Fruit fly (Drosophila melanogaster): ENCODE results near the gene CG10183.

DNA sequence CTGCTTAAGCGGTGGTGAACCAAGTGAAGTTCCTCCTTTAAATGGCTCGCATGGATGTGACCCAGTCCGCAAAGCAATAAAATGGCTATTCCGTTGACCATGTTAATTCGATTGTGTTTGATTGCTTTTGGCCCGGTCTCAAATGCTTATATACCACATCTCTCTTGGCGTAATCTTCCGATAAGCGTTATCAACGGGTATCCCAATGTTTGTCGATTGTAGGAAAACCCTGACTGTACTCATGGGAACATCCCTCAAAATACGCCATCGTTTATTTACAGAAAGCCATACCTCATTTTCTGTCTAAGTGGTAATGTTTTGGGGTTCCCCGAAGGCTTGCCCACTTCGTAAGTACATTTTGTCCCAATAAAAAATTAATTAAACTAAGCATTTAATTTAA is at the start of gene CG10183:
- no peak for TF ChIP-seq Sin3A (optimal IDR thresholded peaks at IDR 0.05)
- TF ChIP-seq h (optimal IDR thresholded peaks at IDR 0.05) = no peak
- TF ChIP-seq ttk (optimal IDR thresholded peaks at IDR 0.05) = no peak
- TF ChIP-seq psq (optimal IDR thresholded peaks at IDR 0.05) = no peak
- no peak for TF ChIP-seq Myc (optimal IDR thresholded peaks at IDR 0.05)

Measured in Kc167 (cell line).